Worm (Caenorhabditis elegans) whole organism, late embryonic: ENCODE results near the gene sru-22.

ENCODE experiments used
- hlh-30 ChIP-seq: sonication (generic microtip); optimal IDR thresholded peaks from 2 replicates; lab custom pipeline; 2017; ENCODE audit warnings: antibody characterized with exemption, missing genetic modification characterization, missing compliant biosample characterization; ENCODE audit not compliant: insufficient read depth
- hlh-8 ChIP-seq: sonication (generic microtip); optimal IDR thresholded peaks from 2 replicates; lab custom pipeline; 2016; ENCODE audit warnings: missing genotype, missing genetic modification characterization, missing compliant biosample characterization
- pha-4 ChIP-seq: fragments of 150-350 bp; optimal IDR thresholded peaks from 2 replicates; lab custom pipeline; 2018; ENCODE audit warnings: missing biosample characterization, missing genetic modification reagents, missing genetic modification characterization
- tbx-2 ChIP-seq: sonication (generic microtip); optimal IDR thresholded peaks from 2 replicates; lab custom pipeline; 2016; ENCODE audit warnings: missing genetic modification characterization, missing compliant biosample characterization

DNA sequence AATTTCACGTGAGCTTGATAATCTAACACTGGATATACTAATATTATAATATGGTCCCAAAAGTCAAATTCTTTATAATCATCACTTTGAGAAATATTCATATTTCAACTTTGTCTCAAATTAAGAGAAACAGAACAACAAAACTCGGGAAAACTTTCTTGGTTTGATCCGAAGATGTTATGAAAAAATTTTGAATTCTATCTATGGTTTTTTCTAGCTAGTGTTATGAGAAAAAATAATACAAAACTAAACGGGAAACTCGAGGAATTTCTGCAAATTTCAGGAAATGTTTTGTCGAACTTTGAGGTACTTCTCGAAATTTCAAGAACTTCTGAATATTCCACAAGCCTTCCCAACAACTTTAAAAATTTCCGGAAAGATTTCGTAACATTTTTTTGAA lies 23.8 kb downstream of the sru-22 start, which contains the start of gene srw-59:
- TF ChIP-seq tbx-2 (tag; lab: Kevin White, UChicago) (no peak), pha-4 (tag; lab: Kevin White, UChicago) (no peak), hlh-30 (tag; lab: Kevin White, UChicago) (no peak), hlh-8 (tag; lab: Kevin White, UChicago) (no peak)
